Fruit fly (Drosophila melanogaster) whole organism, adult: ENCODE results near the gene CG11030.

Experiments used
- CG11617 ChIP-seq: fragments of 200-800 bp; sonication (Bioruptor generic); optimal IDR thresholded peaks from 2 replicates; lab custom pipeline; 2017; ENCODE audit warnings: mild to moderate bottlenecking, missing biosample characterization, missing genetic modification reagents, missing genetic modification characterization
- CG12768 ChIP-seq: fragments of 200-800 bp; sonication (Bioruptor generic); optimal IDR thresholded peaks from 2 replicates; lab custom pipeline; 2017; ENCODE audit warnings: missing biosample characterization, missing genetic modification characterization, mild to moderate bottlenecking, moderate library complexity, missing genetic modification reagents
- CG14711 ChIP-seq: fragments of 200-800 bp; sonication (Bioruptor generic); optimal IDR thresholded peaks from 2 replicates; lab custom pipeline; 2018; ENCODE audit warnings: missing biosample characterization, mild to moderate bottlenecking, missing genetic modification characterization, moderate library complexity
- CG1620 ChIP-seq: fragments of 200-800 bp; sonication (Bioruptor generic); optimal IDR thresholded peaks from 2 replicates; lab custom pipeline; 2016; ENCODE audit warnings: missing biosample characterization, missing genetic modification characterization
- CG33017 ChIP-seq: fragments of 200-800 bp; sonication (Bioruptor generic); optimal IDR thresholded peaks from 2 replicates; lab custom pipeline; 2018; ENCODE audit warnings: missing biosample characterization, mild to moderate bottlenecking, missing genetic modification characterization, moderate library complexity
- CG5204 ChIP-seq: fragments of 200-800 bp; sonication (Bioruptor generic); optimal IDR thresholded peaks from 2 replicates; lab custom pipeline; 2016; ENCODE audit warnings: missing biosample characterization, missing genetic modification characterization
- CG7045 ChIP-seq: fragments of 200-800 bp; sonication (Bioruptor generic); optimal IDR thresholded peaks from 2 replicates; lab custom pipeline; 2017; ENCODE audit warnings: missing biosample characterization, mild to moderate bottlenecking, missing genetic modification characterization
- CG7101 ChIP-seq: fragments of 200-800 bp; sonication (Bioruptor generic); optimal IDR thresholded peaks from 2 replicates; lab custom pipeline; 2018; ENCODE audit warnings: missing biosample characterization, mild to moderate bottlenecking, missing genetic modification characterization, moderate library complexity
- Clk ChIP-seq: fragments of 200-800 bp; sonication (Bioruptor generic); optimal IDR thresholded peaks from 2 replicates; lab custom pipeline; 2017; ENCODE audit warnings: missing biosample characterization, missing genetic modification characterization
- Crg-1 ChIP-seq: fragments of 200-800 bp; sonication (Bioruptor generic); optimal IDR thresholded peaks from 2 replicates; lab custom pipeline; 2016; ENCODE audit warnings: missing biosample characterization, missing genetic modification characterization
- Hr96 ChIP-seq: fragments of 200-800 bp; sonication (Bioruptor generic); optimal IDR thresholded peaks from 2 replicates; lab custom pipeline; 2016; ENCODE audit warnings: missing biosample characterization, missing genetic modification characterization
- Mnt ChIP-seq: fragments of 200-800 bp; sonication (Bioruptor generic); optimal IDR thresholded peaks from 2 replicates; lab custom pipeline; 2016; ENCODE audit warnings: missing biosample characterization, mild to moderate bottlenecking, missing genetic modification characterization
- bab1 ChIP-seq: fragments of 200-800 bp; sonication (Bioruptor generic); optimal IDR thresholded peaks from 3 replicates; lab custom pipeline; 2019; ENCODE audit warnings: missing biosample characterization, mild to moderate bottlenecking, missing genetic modification characterization, moderate library complexity
- cic ChIP-seq: fragments of 200-800 bp; sonication (Bioruptor generic); optimal IDR thresholded peaks from 2 replicates; lab custom pipeline; 2017; ENCODE audit warnings: missing biosample characterization, mild to moderate bottlenecking, missing genetic modification characterization, moderate library complexity
- cnc ChIP-seq, 2 experiments: fragments of >200 bp; optimal IDR thresholded peaks; 2 replicates each; lab custom pipeline; 2017
- kay ChIP-seq: fragments of 200-800 bp; sonication (Bioruptor generic); peaks from one replicate; lab custom pipeline; 2016; ENCODE audit warnings: missing biosample characterization, missing genetic modification characterization, borderline replicate concordance
- ovo ChIP-seq: fragments of 200-800 bp; sonication (Bioruptor generic); optimal IDR thresholded peaks from 2 replicates; lab custom pipeline; 2016; ENCODE audit warnings: missing biosample characterization, missing genetic modification characterization
- pad ChIP-seq: fragments of 200-800 bp; sonication (Bioruptor generic); optimal IDR thresholded peaks from 3 replicates; lab custom pipeline; 2017; ENCODE audit warnings: missing biosample characterization, missing genetic modification characterization, mild to moderate bottlenecking, moderate library complexity, missing genetic modification reagents
- tj ChIP-seq: fragments of 200-800 bp; sonication (Bioruptor generic); optimal IDR thresholded peaks from 3 replicates; lab custom pipeline; 2017; ENCODE audit warnings: missing biosample characterization, mild to moderate bottlenecking, missing genetic modification characterization, moderate library complexity
- toe ChIP-seq: fragments of 200-800 bp; sonication (Bioruptor generic); optimal IDR thresholded peaks from 2 replicates; lab custom pipeline; 2016; ENCODE audit warnings: missing biosample characterization, missing genetic modification characterization

Gene CG11030

DNA sequence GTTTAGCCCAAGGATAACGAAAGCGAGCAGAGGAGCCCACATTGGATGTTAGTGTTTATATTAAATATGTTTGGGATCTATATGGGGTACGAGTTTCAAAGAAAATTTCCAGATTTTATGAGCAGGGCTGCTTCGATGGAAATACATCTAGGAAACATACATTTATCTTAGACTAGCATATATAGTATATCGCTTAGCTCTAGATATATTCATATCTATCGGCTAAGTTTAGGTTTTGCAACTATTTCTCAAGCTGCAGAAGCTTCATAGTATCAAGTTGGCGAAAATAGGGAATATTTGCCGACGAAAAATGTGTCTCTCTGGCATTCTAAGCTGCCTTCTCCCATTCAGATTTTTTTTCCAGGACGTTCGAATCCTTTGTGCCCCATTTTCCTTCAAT lies 4.3 kb downstream of the CG11030 start, which contains the start of gene CG14006:
CG14006 (minus strand) TSS at position 101 of the 400 bp plus-strand sequence.
- TF ChIP-seq CG1620 (GFP tag; lab: Kevin White, UChicago) (no peak), Mnt (GFP tag; lab: Kevin White, UChicago) (no peak), CG7045 (GFP tag; lab: Kevin White, UChicago) (no peak), Clk (no peak), CG5204 (no peak), Crg-1 (GFP tag; lab: Kevin White, UChicago) (no peak), tj (no peak), CG12768 (GFP tag; lab: Kevin White, UChicago) (no peak), ovo (no peak), cnc (optimal IDR thresholded peaks at IDR 0.05; lab: Kevin White, UChicago) (no peak), Hr96 (GFP tag; lab: Kevin White, UChicago) (no peak), cic (GFP tag; lab: Kevin White, UChicago) (no peak), CG11617 (GFP tag; lab: Kevin White, UChicago) (no peak)

DNA sequence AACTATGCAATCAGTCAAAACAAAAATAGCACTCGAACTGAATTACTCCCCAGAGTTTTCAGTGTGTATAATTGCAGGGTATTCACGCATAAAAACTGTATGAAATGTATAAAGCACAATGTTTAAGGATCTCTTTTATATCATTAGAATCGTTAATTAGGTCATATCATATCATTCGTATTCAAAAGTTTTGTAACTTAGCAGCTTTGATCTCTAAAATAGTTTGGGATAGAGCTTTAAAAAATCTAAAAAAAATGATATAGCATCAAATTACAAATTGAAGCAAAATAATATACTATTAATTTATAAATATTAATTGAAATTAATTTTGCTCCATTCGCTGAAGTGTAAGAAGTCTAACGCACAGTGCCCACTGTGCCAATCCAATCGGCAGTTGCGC lies 6.0 kb downstream of the CG11030 start:
- TF ChIP-seq Mnt (GFP tag; lab: Kevin White, UChicago) = no peak
- TF ChIP-seq CG33017 = no peak
- no peak for TF ChIP-seq CG1620 (GFP tag; lab: Kevin White, UChicago)
- no peak for TF ChIP-seq CG7101 (tag; lab: Kevin White, UChicago)
- TF ChIP-seq toe = no peak
- TF ChIP-seq cnc (optimal IDR thresholded peaks at IDR 0.05; lab: Kevin White, UChicago) = no peak
- TF ChIP-seq Crg-1 (GFP tag; lab: Kevin White, UChicago) = no peak

- no peak for TF ChIP-seq cnc (optimal IDR thresholded peaks at IDR 0.05; lab: Kevin White, UChicago)
- peak; percentile 10 for TF ChIP-seq tj
These were observed 16.3 kb downstream of the CG11030 start for dm6 chr2L:5740740-5741139.

- TF ChIP-seq CG33017 (no peak), bab1 (GFP tag; lab: Kevin White, UChicago) (no peak), kay (GFP tag; lab: Kevin White, UChicago) (no peak), CG5204 (no peak), ovo (no peak), CG7101 (tag; lab: Kevin White, UChicago) (no peak), CG11617 (GFP tag; lab: Kevin White, UChicago) (no peak)
These were observed 16.7 kb downstream of the CG11030 start, which contains the start of gene CG11147 for dm6 chr2L:5741144-5741543. CG11147 (minus strand) TSS chr2L:5741244.

dm6 chr2L:5742437-5742836 lies 18.0 kb downstream of the CG11030 start:
- TF ChIP-seq CG7045 (GFP tag; lab: Kevin White, UChicago) (no peak), tj (peak; percentile 23), CG1620 (GFP tag; lab: Kevin White, UChicago) (no peak), bab1 (GFP tag; lab: Kevin White, UChicago) (no peak), ovo (no peak), CG7101 (tag; lab: Kevin White, UChicago) (no peak)

DNA sequence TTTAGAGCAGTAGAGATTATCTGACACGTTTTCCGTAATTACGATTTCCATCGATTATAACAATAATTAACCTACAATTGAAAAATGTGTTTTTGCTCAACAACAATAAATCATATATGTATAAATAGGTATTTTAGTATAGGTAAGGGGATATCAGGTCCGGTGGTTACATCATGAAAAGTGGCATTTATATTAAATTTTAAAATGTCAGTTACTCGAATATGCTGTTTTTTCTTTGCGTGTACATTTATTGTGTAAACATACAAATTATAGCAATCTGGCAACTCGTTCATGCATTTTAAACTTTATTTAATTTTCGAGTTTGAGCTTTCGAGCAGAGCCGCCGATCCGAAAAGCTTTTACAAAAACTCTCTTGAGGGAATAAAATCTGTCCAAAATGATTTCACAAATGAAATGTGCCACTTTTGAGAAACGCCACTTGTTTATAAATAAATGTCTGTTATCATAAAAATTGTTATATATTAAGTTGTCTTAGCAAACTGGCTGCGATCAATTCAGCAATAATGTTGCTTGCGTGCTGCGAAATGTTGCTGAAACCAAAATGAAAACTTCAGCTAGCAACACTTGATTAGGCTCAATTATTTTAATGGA lies 19.2 kb downstream of the CG11030 start:
- TF ChIP-seq CG1620 (GFP tag; lab: Kevin White, UChicago) (no peak), kay (GFP tag; lab: Kevin White, UChicago) (peak; percentile 88)

dm6 chr2L:5745857-5746256 lies 21.4 kb downstream of the CG11030 start, which contains the start of gene CG11029:
CG11029 (plus strand) TSS chr2L:5746157.
- no peak for TF ChIP-seq bab1 (GFP tag; lab: Kevin White, UChicago)
- TF ChIP-seq CG5204 = no peak
- no peak for TF ChIP-seq Clk
- TF ChIP-seq tj = no peak
- TF ChIP-seq cic (GFP tag; lab: Kevin White, UChicago) = no peak
- TF ChIP-seq kay (GFP tag; lab: Kevin White, UChicago) = no peak
- TF ChIP-seq CG12768 (GFP tag; lab: Kevin White, UChicago) = no peak
- TF ChIP-seq cnc (optimal IDR thresholded peaks at IDR 0.05; lab: Kevin White, UChicago) = no peak
- no peak for TF ChIP-seq CG7101 (tag; lab: Kevin White, UChicago)
- no peak for TF ChIP-seq CG11617 (GFP tag; lab: Kevin White, UChicago)
- TF ChIP-seq CG1620 (GFP tag; lab: Kevin White, UChicago) = no peak
- no peak for TF ChIP-seq Hr96 (GFP tag; lab: Kevin White, UChicago)
- no peak for TF ChIP-seq CG7045 (GFP tag; lab: Kevin White, UChicago)
- TF ChIP-seq CG33017 = no peak
- TF ChIP-seq toe = no peak
- no peak for TF ChIP-seq Crg-1 (GFP tag; lab: Kevin White, UChicago)
- TF ChIP-seq ovo = no peak
- no peak for TF ChIP-seq Mnt (GFP tag; lab: Kevin White, UChicago)
- TF ChIP-seq CG14711 (tag; lab: Kevin White, UChicago) = no peak
- no peak for TF ChIP-seq pad (GFP tag; lab: Kevin White, UChicago)
